Fruit fly (Drosophila melanogaster): ENCODE data around the gene CG33203.
A peak's percentile ranks its signal among the peaks of the same experiment; 100 is the strongest.

Gene CG33203

dm6 chr3R:28860582-28860981, 26.9 kb downstream of the CG33203 start:
- TF ChIP-seq pan (optimal IDR thresholded peaks at IDR 0.05) (no peak), EcR (GFP tag; optimal IDR thresholded peaks at IDR 0.05) (no peak), usp (GFP tag; optimal IDR thresholded peaks at IDR 0.05) (no peak), psq (optimal IDR thresholded peaks at IDR 0.05) (no peak), Dll (optimal IDR thresholded peaks at IDR 0.05) (no peak), CG8478 (optimal IDR thresholded peaks at IDR 0.05) (no peak)

- TF ChIP-seq CG8478 (optimal IDR thresholded peaks at IDR 0.05) (no peak), Dll (optimal IDR thresholded peaks at IDR 0.05) (peak; percentile 81)
These were observed 28.4 kb downstream of the CG33203 start, which contains the start of gene Inx3 for dm6 chr3R:28859058-28859526. TSS of gene Inx3 (minus strand) at chr3R:28859497.

dm6 chr3R:28858241-28858647, 29.3 kb downstream of the CG33203 start:
- peak; percentile 58 for TF ChIP-seq CG8478 (optimal IDR thresholded peaks at IDR 0.05)
- TF ChIP-seq usp (GFP tag; optimal IDR thresholded peaks at IDR 0.05) = no peak
- peak; percentile 54 for TF ChIP-seq Dll (optimal IDR thresholded peaks at IDR 0.05)
- TF ChIP-seq psq (optimal IDR thresholded peaks at IDR 0.05) = no peak
- no peak for TF ChIP-seq pan (optimal IDR thresholded peaks at IDR 0.05)
- TF ChIP-seq EcR (GFP tag; optimal IDR thresholded peaks at IDR 0.05) = no peak

dm6 chr3R:28857287-28858024, 30.1 kb downstream of the CG33203 start:
- TF ChIP-seq usp (GFP tag; optimal IDR thresholded peaks at IDR 0.05) = no peak
- TF ChIP-seq EcR (GFP tag; optimal IDR thresholded peaks at IDR 0.05) = peak in 1 of 2 experiments; percentile 4

dm6 chr3R:28856829-28857228, 30.7 kb downstream of the CG33203 start:
- TF ChIP-seq pan (optimal IDR thresholded peaks at IDR 0.05) = no peak
- no peak for TF ChIP-seq EcR (GFP tag; optimal IDR thresholded peaks at IDR 0.05)
- TF ChIP-seq psq (optimal IDR thresholded peaks at IDR 0.05) = no peak
- no peak for TF ChIP-seq Dll (optimal IDR thresholded peaks at IDR 0.05)
- no peak for TF ChIP-seq usp (GFP tag; optimal IDR thresholded peaks at IDR 0.05)
- TF ChIP-seq CG8478 (optimal IDR thresholded peaks at IDR 0.05) = no peak

- no peak for TF ChIP-seq EcR (GFP tag; optimal IDR thresholded peaks at IDR 0.05)
- no peak for TF ChIP-seq pan (optimal IDR thresholded peaks at IDR 0.05)
- no peak for TF ChIP-seq CG8478 (optimal IDR thresholded peaks at IDR 0.05)
- no peak for TF ChIP-seq Dll (optimal IDR thresholded peaks at IDR 0.05)
- TF ChIP-seq usp (GFP tag; optimal IDR thresholded peaks at IDR 0.05) = no peak
- no peak for TF ChIP-seq psq (optimal IDR thresholded peaks at IDR 0.05)
These were observed 31.4 kb downstream of the CG33203 start for dm6 chr3R:28856140-28856539.

- TF ChIP-seq usp (GFP tag; optimal IDR thresholded peaks at IDR 0.05) (no peak), Dll (optimal IDR thresholded peaks at IDR 0.05) (no peak), pan (optimal IDR thresholded peaks at IDR 0.05) (no peak)
These were observed 35.5 kb downstream of the CG33203 start for dm6 chr3R:28851966-28852377.

- TF ChIP-seq pan (optimal IDR thresholded peaks at IDR 0.05) (no peak), CG8478 (optimal IDR thresholded peaks at IDR 0.05) (no peak), psq (optimal IDR thresholded peaks at IDR 0.05) (no peak), Dll (optimal IDR thresholded peaks at IDR 0.05) (no peak), usp (GFP tag; optimal IDR thresholded peaks at IDR 0.05) (no peak), EcR (GFP tag; optimal IDR thresholded peaks at IDR 0.05) (no peak)
These were observed 36.0 kb downstream of the CG33203 start for dm6 chr3R:28851530-28851929.

- no peak for TF ChIP-seq Dll (optimal IDR thresholded peaks at IDR 0.05)
- TF ChIP-seq psq (optimal IDR thresholded peaks at IDR 0.05) = no peak
- no peak for TF ChIP-seq usp (GFP tag; optimal IDR thresholded peaks at IDR 0.05)
- no peak for TF ChIP-seq CG8478 (optimal IDR thresholded peaks at IDR 0.05)
- TF ChIP-seq EcR (GFP tag; optimal IDR thresholded peaks at IDR 0.05) = no peak
- no peak for TF ChIP-seq pan (optimal IDR thresholded peaks at IDR 0.05)
These were observed 36.7 kb downstream of the CG33203 start for dm6 chr3R:28850662-28851257.

dm6 chr3R:28848693-28849470, 38.6 kb downstream of the CG33203 start:
- no peak for TF ChIP-seq usp (GFP tag; optimal IDR thresholded peaks at IDR 0.05)
- no peak for TF ChIP-seq CG8478 (optimal IDR thresholded peaks at IDR 0.05)
- TF ChIP-seq Dll (optimal IDR thresholded peaks at IDR 0.05) = no peak
- no peak for TF ChIP-seq psq (optimal IDR thresholded peaks at IDR 0.05)
- no peak for TF ChIP-seq pan (optimal IDR thresholded peaks at IDR 0.05)
- TF ChIP-seq EcR (GFP tag; optimal IDR thresholded peaks at IDR 0.05) = no peak

dm6 chr3R:28847547-28848316, 39.8 kb downstream of the CG33203 start:
- TF ChIP-seq usp (GFP tag; optimal IDR thresholded peaks at IDR 0.05) (no peak), pan (optimal IDR thresholded peaks at IDR 0.05) (peak; percentile 31)
